Fruit fly (Drosophila melanogaster): ENCODE results near the gene orb2.

The orb2 gene

dm6 chr3L:8981495-8981894 is 27.2 kb upstream of the orb2 start, which contains the start of gene CG13314:
CG13314 (plus strand) TSS chr3L:8981795.
- TF ChIP-seq Met (GFP tag; optimal IDR thresholded peaks at IDR 0.05) (no peak), CG4318 (GFP tag; optimal IDR thresholded peaks at IDR 0.05) (no peak), vri (GFP tag; optimal IDR thresholded peaks at IDR 0.05) (no peak), OdsH (GFP tag; optimal IDR thresholded peaks at IDR 0.05) (no peak), eg (GFP tag; IDR thresholded peaks at IDR 0.05) (no peak), esn (GFP tag; optimal IDR thresholded peaks at IDR 0.05) (no peak), CG6854 (GFP tag; optimal IDR thresholded peaks at IDR 0.05) (no peak), CG1621 (tag; optimal IDR thresholded peaks at IDR 0.05) (no peak), Eip93F (GFP tag; optimal IDR thresholded peaks at IDR 0.05) (no peak), CG10631 (GFP tag; optimal IDR thresholded peaks at IDR 0.05) (no peak), acj6 (GFP tag; optimal IDR thresholded peaks at IDR 0.05) (no peak), pdm3 (GFP tag; optimal IDR thresholded peaks at IDR 0.05) (no peak), CG31627 (GFP tag; optimal IDR thresholded peaks at IDR 0.05) (no peak)

dm6 chr3L:8979780-8980179 is 25.5 kb upstream of the orb2 start, which contains the start of gene CG5644:
CG5644 (minus strand) TSS chr3L:8979880.
- no peak for TF ChIP-seq Met (GFP tag; optimal IDR thresholded peaks at IDR 0.05)
- no peak for TF ChIP-seq fd59A (GFP tag; optimal IDR thresholded peaks at IDR 0.05)
- TF ChIP-seq Gug (GFP tag; IDR thresholded peaks at IDR 0.05): no peak
- no peak for TF ChIP-seq CG6854 (GFP tag; optimal IDR thresholded peaks at IDR 0.05)
- no peak for TF ChIP-seq CG7368 (GFP tag; optimal IDR thresholded peaks at IDR 0.05)
- no peak for TF ChIP-seq Hr4 (GFP tag; optimal IDR thresholded peaks at IDR 0.05)
- no peak for TF ChIP-seq vri (GFP tag; optimal IDR thresholded peaks at IDR 0.05)
- no peak for TF ChIP-seq CG1621 (tag; optimal IDR thresholded peaks at IDR 0.05)
- no peak for TF ChIP-seq Eip78C (GFP tag)

dm6 chr3L:8978678-8979413 is 24.6 kb upstream of the orb2 start:
- TF ChIP-seq Eip93F (GFP tag; optimal IDR thresholded peaks at IDR 0.05) (no peak), CG32006 (GFP tag; optimal IDR thresholded peaks at IDR 0.05) (peak; percentile 66), CG10631 (GFP tag; optimal IDR thresholded peaks at IDR 0.05) (peak; percentile 28), fkh (GFP tag; optimal IDR thresholded peaks at IDR 0.05) (peak; percentile 67), CG11762 (GFP tag; optimal IDR thresholded peaks at IDR 0.05; ENCODE audit: insufficient read depth) (no peak), CG11294 (GFP tag; IDR thresholded peaks at IDR 0.05) (peak; percentile 80; the same call in 1 of the 2 replicates), OdsH (GFP tag; optimal IDR thresholded peaks at IDR 0.05) (peak; percentile 61), CG15336 (GFP tag; IDR thresholded peaks at IDR 0.05) (peak; percentile 86), Ets96B (tag; optimal IDR thresholded peaks at IDR 0.05) (no peak), CG34406 (GFP tag; optimal IDR thresholded peaks at IDR 0.05) (peak; percentile 29), esn (GFP tag; optimal IDR thresholded peaks at IDR 0.05) (peak; percentile 58), acj6 (GFP tag; optimal IDR thresholded peaks at IDR 0.05) (peak; percentile 46), Eip78C (GFP tag) (peak; percentile 60), fd59A (GFP tag; optimal IDR thresholded peaks at IDR 0.05) (no peak), CG6854 (GFP tag; optimal IDR thresholded peaks at IDR 0.05) (no peak), achi (GFP tag; optimal IDR thresholded peaks at IDR 0.05) (peak; percentile 22), Lpt (GFP tag; optimal IDR thresholded peaks at IDR 0.05) (no peak), CG6163 (GFP tag; IDR thresholded peaks at IDR 0.05) (peak; percentile 60; the same call in 2 of the 3 replicates), Sox14 (GFP tag; optimal IDR thresholded peaks at IDR 0.05) (peak; percentile 40), CG8119 (GFP tag; IDR thresholded peaks at IDR 0.05) (peak; percentile 72; the same call in 2 of the 3 replicates), CG6792 (GFP tag; optimal IDR thresholded peaks at IDR 0.05) (peak; percentile 18), ss (GFP tag; optimal IDR thresholded peaks at IDR 0.05) (peak in 1 of 2 experiments; percentile 85), Hr4 (GFP tag; optimal IDR thresholded peaks at IDR 0.05) (peak; percentile 71), CG9139 (GFP tag; optimal IDR thresholded peaks at IDR 0.05) (no peak), Gug (GFP tag; IDR thresholded peaks at IDR 0.05) (peak; percentile 54; the same call in 1 of the 2 replicates), CG8632 (GFP tag; optimal IDR thresholded peaks at IDR 0.05) (peak; percentile 6), lz (GFP tag; optimal IDR thresholded peaks at IDR 0.05) (peak; percentile 28), net (GFP tag; optimal IDR thresholded peaks at IDR 0.05) (peak; percentile 63), vri (GFP tag; optimal IDR thresholded peaks at IDR 0.05) (no peak), topi (GFP tag; optimal IDR thresholded peaks at IDR 0.05) (peak; percentile 27), Hr39 (GFP tag; optimal IDR thresholded peaks at IDR 0.05) (peak; percentile 70), eg (GFP tag; IDR thresholded peaks at IDR 0.05) (peak; percentile 82), cyc (GFP tag; optimal IDR thresholded peaks at IDR 0.05) (peak; percentile 35), svp (GFP tag) (peak; percentile 81), CG31627 (GFP tag; optimal IDR thresholded peaks at IDR 0.05) (peak; percentile 62), salr (GFP tag; optimal IDR thresholded peaks at IDR 0.05) (no peak)

Data from whole organism, prepupa.